Worm (Caenorhabditis elegans): ENCODE data around the gene sap-49.
A peak's percentile ranks its signal among the peaks of the same experiment; 100 is the strongest.

sap-49 gene

DNA sequence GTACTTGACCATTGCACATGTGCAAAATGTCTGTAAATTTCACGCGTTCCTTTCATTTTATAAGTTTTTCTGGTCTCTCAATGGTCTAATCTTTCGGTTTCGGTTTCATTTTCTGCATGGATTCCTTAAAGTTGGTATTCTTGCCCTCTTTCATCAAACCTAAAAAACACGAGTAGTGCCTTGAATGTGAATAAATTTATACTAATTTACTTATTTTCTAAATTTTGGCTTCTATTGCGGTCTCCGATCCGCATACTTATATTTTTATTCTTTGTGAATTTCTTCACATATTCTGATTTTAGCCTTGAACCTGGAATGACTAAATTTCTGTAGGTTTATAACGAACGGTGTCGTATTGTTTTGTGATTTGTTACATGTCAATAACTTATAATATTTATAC, 30.4 kb upstream of the sap-49 start, which contains the start of gene pdha-1:
TSS of gene pdha-1 (plus strand) at position 301 of the 400 bp plus-strand sequence.
- no peak for TF ChIP-seq egl-27 (tag; optimal IDR thresholded peaks at IDR 0.05)
- TF ChIP-seq elt-2 (tag; optimal IDR thresholded peaks at IDR 0.05): no peak

DNA sequence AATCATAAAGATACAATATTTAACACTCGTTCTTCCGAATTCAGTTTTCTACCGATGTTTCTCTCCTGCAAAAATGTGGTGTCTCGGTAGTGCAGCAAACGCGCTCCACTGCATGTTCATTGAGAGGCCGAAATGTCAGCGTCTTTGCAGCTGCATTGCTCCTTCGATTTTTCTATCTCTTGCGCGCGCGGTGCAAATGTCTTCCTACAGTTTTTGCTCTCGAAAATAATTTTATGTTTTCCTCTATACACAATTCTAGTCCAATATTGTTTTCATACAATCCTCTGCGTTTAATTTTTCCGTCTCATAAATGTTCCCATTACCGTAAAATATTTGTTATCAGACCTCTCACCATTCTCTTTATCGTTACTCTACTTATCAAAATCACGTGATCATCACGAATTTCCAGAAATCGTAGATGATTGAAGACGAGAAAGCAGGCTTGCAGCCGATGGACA, 26.8 kb upstream of the sap-49 start, which contains the start of gene ufd-2:
TSS of gene ufd-2 (plus strand) at position 408 of the 458 bp plus-strand sequence.
- no peak for TF ChIP-seq ztf-11 (tag; optimal IDR thresholded peaks at IDR 0.05)
- no peak for TF ChIP-seq ceh-28 (tag; optimal IDR thresholded peaks at IDR 0.05)
- TF ChIP-seq nhr-67 (tag; optimal IDR thresholded peaks at IDR 0.05): no peak
- TF ChIP-seq nhr-43 (tag; optimal IDR thresholded peaks at IDR 0.05; ENCODE audit: poor library complexity, severe bottlenecking): peak; percentile 36
- TF ChIP-seq egl-27 (tag; optimal IDR thresholded peaks at IDR 0.05): no peak
- peak; percentile 32 for TF ChIP-seq jun-1 (tag; optimal IDR thresholded peaks at IDR 0.05)
- TF ChIP-seq nhr-25 (tag; optimal IDR thresholded peaks at IDR 0.05): peak; percentile 80
- TF ChIP-seq lin-15B (tag; optimal IDR thresholded peaks at IDR 0.05): peak; percentile 96
- peak; percentile 83 for TF ChIP-seq lin-39 (tag; optimal IDR thresholded peaks at IDR 0.05)
- TF ChIP-seq skn-1 (tag; optimal IDR thresholded peaks at IDR 0.05): peak; percentile 77
- peak; percentile 9 for TF ChIP-seq egl-5 (tag; optimal IDR thresholded peaks at IDR 0.05)
- no peak for TF ChIP-seq ceh-82 (tag; optimal IDR thresholded peaks at IDR 0.05)
- TF ChIP-seq lsy-12 (tag; optimal IDR thresholded peaks at IDR 0.05): peak; percentile 23
- peak; percentile 75 for TF ChIP-seq nfya-1 (tag; optimal IDR thresholded peaks at IDR 0.05; ENCODE audit: insufficient read depth)
- TF ChIP-seq pha-4 (tag; optimal IDR thresholded peaks at IDR 0.05): peak; percentile 82
- peak; percentile 81 for TF ChIP-seq elt-2 (tag; optimal IDR thresholded peaks at IDR 0.05)
- peak; percentile 42 for TF ChIP-seq R02D3.7 (tag; optimal IDR thresholded peaks at IDR 0.05)
- peak; percentile 22 for TF ChIP-seq hmg-11 (tag; optimal IDR thresholded peaks at IDR 0.05)
- TF ChIP-seq snpc-4 (tag; optimal IDR thresholded peaks at IDR 0.05): peak; percentile 68
- TF ChIP-seq pqm-1 (tag; optimal IDR thresholded peaks at IDR 0.05): peak; percentile 39

ce11 chrII:8059532-8059931, 24.0 kb upstream of the sap-49 start:
- TF ChIP-seq nhr-12 (tag; optimal IDR thresholded peaks at IDR 0.05) (no peak), nhr-25 (tag; optimal IDR thresholded peaks at IDR 0.05) (no peak), nhr-11 (tag; optimal IDR thresholded peaks at IDR 0.05) (peak; percentile 81), ZK546.5 (tag; optimal IDR thresholded peaks at IDR 0.05) (no peak)

ce11 chrII:8058769-8059168, 23.2 kb upstream of the sap-49 start, which contains the start of gene T05H10.8:
Gene T05H10.8, plus strand, starts transcription at chrII:8059069.
- TF ChIP-seq ztf-11 (tag; optimal IDR thresholded peaks at IDR 0.05): no peak
- TF ChIP-seq nhr-12 (tag; optimal IDR thresholded peaks at IDR 0.05): no peak
- no peak for TF ChIP-seq hmg-11 (tag; optimal IDR thresholded peaks at IDR 0.05)
- TF ChIP-seq lin-15B (tag; optimal IDR thresholded peaks at IDR 0.05): no peak
- TF ChIP-seq fkh-2 (tag; optimal IDR thresholded peaks at IDR 0.05): no peak
- no peak for TF ChIP-seq ceh-16 (tag; optimal IDR thresholded peaks at IDR 0.05)
- TF ChIP-seq nhr-11 (tag; optimal IDR thresholded peaks at IDR 0.05): no peak
- TF ChIP-seq elt-2 (tag; optimal IDR thresholded peaks at IDR 0.05): no peak
- no peak for TF ChIP-seq ama-1 (optimal IDR thresholded peaks at IDR 0.05)
- no peak for TF ChIP-seq nhr-76 (tag; optimal IDR thresholded peaks at IDR 0.05)
- no peak for TF ChIP-seq elt-1 (tag; optimal IDR thresholded peaks at IDR 0.05)
- no peak for TF ChIP-seq nhr-77 (tag; optimal IDR thresholded peaks at IDR 0.05)
- TF ChIP-seq skn-1 (tag; optimal IDR thresholded peaks at IDR 0.05): no peak
- TF ChIP-seq egl-5 (tag; optimal IDR thresholded peaks at IDR 0.05): no peak
- no peak for TF ChIP-seq unc-62 (GFP tag; optimal IDR thresholded peaks at IDR 0.05)
- no peak for TF ChIP-seq elt-3 (tag; optimal IDR thresholded peaks at IDR 0.05)
- TF ChIP-seq R02D3.7 (tag; optimal IDR thresholded peaks at IDR 0.05): no peak
- no peak for TF ChIP-seq aly-2 (tag; optimal IDR thresholded peaks at IDR 0.05)
- TF ChIP-seq snpc-4 (tag; optimal IDR thresholded peaks at IDR 0.05): no peak
- TF ChIP-seq ZK546.5 (tag; optimal IDR thresholded peaks at IDR 0.05): no peak

DNA sequence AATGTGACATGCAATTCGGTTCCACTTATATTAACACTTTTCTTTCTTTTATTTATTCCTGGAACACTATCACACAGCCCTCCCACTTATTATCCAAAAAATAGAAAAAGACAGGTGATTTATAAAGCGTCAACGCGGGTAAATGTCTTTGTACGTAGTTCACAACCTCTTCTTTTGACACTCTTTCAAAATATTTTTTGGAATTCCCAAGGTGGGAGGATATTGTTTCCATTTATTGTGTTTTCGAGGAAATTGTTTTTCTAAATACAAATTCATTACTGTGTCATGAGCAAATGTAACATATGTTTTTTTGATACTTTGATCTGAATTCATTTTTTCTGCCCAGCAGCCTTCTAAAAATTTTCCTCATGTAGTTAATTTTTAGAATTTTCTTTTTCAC, 22.3 kb upstream of the sap-49 start:
- TF ChIP-seq skn-1 (tag; optimal IDR thresholded peaks at IDR 0.05) (no peak), sea-2 (GFP tag; optimal IDR thresholded peaks at IDR 0.05) (no peak), egl-27 (tag; optimal IDR thresholded peaks at IDR 0.05) (no peak), nhr-77 (tag; optimal IDR thresholded peaks at IDR 0.05) (no peak), elt-1 (tag; optimal IDR thresholded peaks at IDR 0.05) (no peak), nhr-11 (tag; optimal IDR thresholded peaks at IDR 0.05) (no peak), nhr-67 (tag; optimal IDR thresholded peaks at IDR 0.05) (no peak), fkh-10 (GFP tag; optimal IDR thresholded peaks at IDR 0.05) (no peak), ceh-9 (tag; optimal IDR thresholded peaks at IDR 0.05) (no peak), daf-12 (tag; optimal IDR thresholded peaks at IDR 0.05) (no peak)

Measured in whole organism, L3 larva.